Worm (Caenorhabditis elegans) whole organism, early embryonic: Measurements from ENCODE around the gene Y76B12C.4.

ENCODE experiments used
- B0310.2 ChIP-seq: sonication (generic microtip); optimal IDR thresholded peaks from 2 replicates; lab custom pipeline; 2016; ENCODE audit warnings: mild to moderate bottlenecking, missing genetic modification characterization, missing compliant biosample characterization
- F13C5.2 ChIP-seq: sonication (generic microtip); optimal IDR thresholded peaks from 2 replicates; lab custom pipeline; 2017; ENCODE audit warnings: mild to moderate bottlenecking, missing genetic modification characterization, inconsistent platforms, missing compliant biosample characterization
- aly-1 ChIP-seq: sonication (generic microtip); optimal IDR thresholded peaks from 2 replicates; lab custom pipeline; 2016; ENCODE audit warnings: missing genetic modification characterization, missing compliant biosample characterization
- ama-1 ChIP-seq: fragments of 150-350 bp; optimal IDR thresholded peaks from 2 replicates; lab custom pipeline; 2014
- ceh-13 ChIP-seq: fragments of 200-800 bp; sonication (Bioruptor generic); optimal IDR thresholded peaks from 2 replicates; lab custom pipeline; 2018; ENCODE audit warnings: mild to moderate bottlenecking, missing genetic modification characterization, missing compliant biosample characterization
- ceh-36 ChIP-seq: sonication (generic microtip); optimal IDR thresholded peaks from 2 replicates; lab custom pipeline; 2016; ENCODE audit warnings: missing genetic modification characterization, inconsistent platforms, missing compliant biosample characterization
- ets-7 ChIP-seq: sonication (generic microtip); optimal IDR thresholded peaks from 2 replicates; lab custom pipeline; 2016; ENCODE audit warnings: missing genotype, missing genetic modification characterization, missing compliant biosample characterization
- flt-1 ChIP-seq: fragments of 200-800 bp; sonication (Bioruptor generic); IDR thresholded peaks from 2 replicates; pipeline ENCODE4 v1.3.6; 2022; ENCODE audit warnings: missing genetic modification characterization, missing compliant biosample characterization
- hmbx-1 ChIP-seq: sonication (generic microtip); optimal IDR thresholded peaks from 2 replicates; lab custom pipeline; 2016; ENCODE audit warnings: mild to moderate bottlenecking, missing genetic modification characterization, missing compliant biosample characterization
- hmg-4 ChIP-seq: fragments of 200-800 bp; sonication (Bioruptor generic); optimal IDR thresholded peaks from 2 replicates; lab custom pipeline; 2018; ENCODE audit warnings: mild to moderate bottlenecking, missing genetic modification characterization, missing compliant biosample characterization
- hnd-1 ChIP-seq: sonication (generic microtip); optimal IDR thresholded peaks from 2 replicates; lab custom pipeline; 2016; ENCODE audit warnings: missing genetic modification characterization, missing compliant biosample characterization
- pes-1 ChIP-seq: fragments of 200-800 bp; sonication (Bioruptor generic); IDR thresholded peaks from 2 replicates; pipeline ENCODE4 v1.3.6; 2022; ENCODE audit warnings: missing genetic modification reagents, missing genetic modification characterization, missing compliant biosample characterization
- scrt-1 ChIP-seq: fragments of 200-800 bp; sonication (Bioruptor generic); IDR thresholded peaks from 2 replicates; pipeline ENCODE4 v1.3.6; 2022; ENCODE audit warnings: missing genetic modification characterization, missing compliant biosample characterization
- sea-1 ChIP-seq: fragments of 200-800 bp; sonication (Bioruptor generic); conservative IDR thresholded peaks from 2 replicates; pipeline ENCODE4 v1.3.6; 2022; ENCODE audit warnings: missing genetic modification characterization, missing compliant biosample characterization
- tbx-11 ChIP-seq: fragments of 200-800 bp; sonication (Bioruptor generic); IDR thresholded peaks from 2 replicates; pipeline ENCODE4 v1.3.6; 2022; ENCODE audit warnings: missing genetic modification characterization, missing compliant biosample characterization
- tbx-37 ChIP-seq: fragments of 200-800 bp; sonication (Bioruptor generic); conservative IDR thresholded peaks from 2 replicates; pipeline ENCODE4 v1.3.6; 2022; ENCODE audit warnings: missing genetic modification reagents, missing genetic modification characterization, missing compliant biosample characterization
- tra-4 ChIP-seq: sonication (generic microtip); optimal IDR thresholded peaks from 2 replicates; lab custom pipeline; 2017; ENCODE audit warnings: missing genetic modification characterization, missing compliant biosample characterization

The Y76B12C.4 gene

DNA sequence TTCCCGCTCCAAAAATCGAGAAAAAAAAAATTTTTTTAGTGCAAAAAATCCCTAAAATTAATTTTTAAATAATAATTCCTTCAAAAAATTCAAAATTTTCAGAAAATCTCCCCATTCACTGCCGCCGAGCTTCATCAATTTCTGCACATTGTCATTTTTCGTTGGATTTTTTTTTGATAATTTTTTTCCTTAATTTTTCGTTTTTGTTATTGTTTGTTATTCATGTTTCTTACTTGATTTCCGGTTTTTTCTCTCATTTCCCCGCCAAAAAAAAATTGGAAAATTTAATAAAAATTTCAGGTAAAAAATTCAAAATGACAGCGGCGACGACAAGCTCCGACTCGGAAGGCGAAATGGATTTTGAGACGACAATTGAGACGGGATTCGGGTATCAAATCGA is 15.8 kb downstream of the Y76B12C.4 start, which contains the start of gene F52C12.6:
F52C12.6 (plus strand) TSS at position 301 of the 400 bp plus-strand sequence.
- TF ChIP-seq tbx-11 (GFP tag; lab: Robert Waterston, UW) = no peak
- no peak for TF ChIP-seq scrt-1 (GFP tag; lab: Robert Waterston, UW)
- TF ChIP-seq aly-1 (tag; lab: Kevin White, UChicago) = no peak
- no peak for TF ChIP-seq B0310.2
- no peak for TF ChIP-seq pes-1 (GFP tag; lab: Robert Waterston, UW)
- no peak for TF ChIP-seq ceh-13 (GFP tag; lab: Kevin White, UChicago)

DNA sequence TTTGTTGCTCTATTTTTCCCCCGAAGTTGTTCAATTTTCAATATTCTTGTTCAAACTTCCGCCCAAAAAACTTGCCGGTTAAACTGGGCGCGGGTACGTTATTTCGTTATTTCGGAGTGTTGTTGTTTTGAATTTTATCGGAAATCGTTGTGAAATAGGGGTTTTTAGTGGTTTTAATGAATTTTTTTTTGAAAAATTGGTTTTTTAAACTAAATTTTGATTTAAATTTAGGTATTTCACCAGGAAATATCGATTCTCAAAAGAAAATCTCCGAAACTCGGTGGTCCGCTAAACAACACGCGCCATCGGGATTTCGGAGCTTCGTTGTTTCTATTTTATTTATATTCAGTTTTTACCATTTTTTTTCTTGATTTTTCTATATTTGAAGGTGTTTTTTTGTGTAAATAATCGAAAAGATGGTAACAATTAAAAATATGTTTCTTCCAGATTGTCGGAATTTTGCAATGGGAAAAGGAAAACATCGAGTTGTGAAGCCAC is 19.0 kb downstream of the Y76B12C.4 start, which contains the start of gene F52C12.2:
F52C12.2 (plus strand) TSS at position 448 of the 498 bp plus-strand sequence.
- peak; percentile 49 for TF ChIP-seq F13C5.2 (tag; lab: Kevin White, UChicago)
- TF ChIP-seq flt-1 (GFP tag; lab: Robert Waterston, UW) = no peak

- no peak for TF ChIP-seq B0310.2
- no peak for TF ChIP-seq ceh-13 (GFP tag; lab: Kevin White, UChicago)
- no peak for TF ChIP-seq hmg-4 (GFP tag; lab: Kevin White, UChicago)
- TF ChIP-seq F13C5.2 (tag; lab: Kevin White, UChicago) = no peak
- no peak for TF ChIP-seq tbx-11 (GFP tag; lab: Robert Waterston, UW)
- no peak for TF ChIP-seq sea-1
- TF ChIP-seq ama-1 (lab: Kevin White, UChicago) = no peak
- no peak for TF ChIP-seq hmbx-1
- no peak for TF ChIP-seq tbx-37 (GFP tag; lab: Robert Waterston, UW)
- no peak for TF ChIP-seq ets-7
- TF ChIP-seq ceh-36 (tag; lab: Kevin White, UChicago) = no peak
- TF ChIP-seq flt-1 (GFP tag; lab: Robert Waterston, UW) = no peak
- TF ChIP-seq hnd-1 (tag; lab: Kevin White, UChicago) = no peak
- TF ChIP-seq tra-4 (tag; lab: Kevin White, UChicago) = no peak
- no peak for TF ChIP-seq scrt-1 (GFP tag; lab: Robert Waterston, UW)
- TF ChIP-seq pes-1 (GFP tag; lab: Robert Waterston, UW) = no peak
Observed at ce11 chrIV:1952312-1952711, 19.9 kb downstream of the Y76B12C.4 start.

ce11 chrIV:1950617-1951016 is 21.6 kb downstream of the Y76B12C.4 start:
- 0 out of 2 replicates have a peak, but pooled peaks have one; percentile 29 for TF ChIP-seq sea-1

DNA sequence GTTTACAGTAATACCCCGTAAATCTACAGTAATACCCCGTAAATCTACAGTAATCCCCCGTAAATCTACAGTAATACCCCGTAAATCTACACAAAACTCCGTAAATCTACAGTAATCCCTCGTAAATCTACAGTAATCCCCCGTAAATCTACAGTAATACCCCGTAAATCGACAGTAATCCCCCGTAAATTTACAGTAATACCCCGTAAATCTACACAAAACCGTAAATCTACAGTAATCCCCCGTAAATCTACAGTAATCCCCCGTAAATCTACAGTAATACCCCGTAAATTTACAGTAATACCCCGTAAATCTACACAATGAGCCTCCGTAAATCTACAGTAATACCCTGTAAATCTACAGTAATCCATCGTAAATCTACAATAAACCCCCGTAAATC is 22.3 kb downstream of the Y76B12C.4 start:
- TF ChIP-seq ceh-36 (tag; lab: Kevin White, UChicago) = peak; percentile 91

- TF ChIP-seq tbx-37 (GFP tag; lab: Robert Waterston, UW) = no peak
- no peak for TF ChIP-seq sea-1
- no peak for TF ChIP-seq tra-4 (tag; lab: Kevin White, UChicago)
- no peak for TF ChIP-seq ets-7
- TF ChIP-seq ama-1 (lab: Kevin White, UChicago) = no peak
- TF ChIP-seq scrt-1 (GFP tag; lab: Robert Waterston, UW) = no peak
- TF ChIP-seq hnd-1 (tag; lab: Kevin White, UChicago) = no peak
- no peak for TF ChIP-seq ceh-13 (GFP tag; lab: Kevin White, UChicago)
- TF ChIP-seq ceh-36 (tag; lab: Kevin White, UChicago) = no peak
- no peak for TF ChIP-seq hmbx-1
- TF ChIP-seq hmg-4 (GFP tag; lab: Kevin White, UChicago) = no peak
- TF ChIP-seq tbx-11 (GFP tag; lab: Robert Waterston, UW) = no peak
- no peak for TF ChIP-seq pes-1 (GFP tag; lab: Robert Waterston, UW)
- no peak for TF ChIP-seq aly-1 (tag; lab: Kevin White, UChicago)
- no peak for TF ChIP-seq F13C5.2 (tag; lab: Kevin White, UChicago)
- no peak for TF ChIP-seq B0310.2
Observed at ce11 chrIV:1947891-1948290, 24.3 kb downstream of the Y76B12C.4 start, which contains the start of gene tsen-54. Gene tsen-54, plus strand, starts transcription at chrIV:1948191.

DNA sequence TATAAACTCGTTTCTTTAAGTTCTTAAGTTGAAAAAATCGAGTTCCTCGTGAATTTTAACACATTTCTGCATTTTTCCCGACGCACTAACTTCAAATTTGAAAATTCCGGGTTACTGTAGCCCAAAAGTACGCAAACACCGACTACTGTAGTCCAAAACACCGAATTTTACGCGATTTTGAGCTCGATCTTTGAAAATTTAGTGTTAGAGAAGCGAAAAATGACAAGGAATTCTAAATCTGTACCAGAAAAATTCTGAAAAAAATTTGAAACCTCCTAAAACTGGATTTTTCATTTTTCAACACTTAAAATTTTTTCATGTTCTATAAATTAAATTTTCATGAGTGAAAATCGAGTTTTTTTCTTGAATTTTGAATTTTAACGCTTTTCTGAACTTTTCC is 27.0 kb downstream of the Y76B12C.4 start:
- TF ChIP-seq hmg-4 (GFP tag; lab: Kevin White, UChicago) (no peak), F13C5.2 (tag; lab: Kevin White, UChicago) (no peak), B0310.2 (no peak), tra-4 (tag; lab: Kevin White, UChicago) (no peak), ets-7 (no peak), sea-1 (no peak), flt-1 (GFP tag; lab: Robert Waterston, UW) (no peak), pes-1 (GFP tag; lab: Robert Waterston, UW) (no peak)

DNA sequence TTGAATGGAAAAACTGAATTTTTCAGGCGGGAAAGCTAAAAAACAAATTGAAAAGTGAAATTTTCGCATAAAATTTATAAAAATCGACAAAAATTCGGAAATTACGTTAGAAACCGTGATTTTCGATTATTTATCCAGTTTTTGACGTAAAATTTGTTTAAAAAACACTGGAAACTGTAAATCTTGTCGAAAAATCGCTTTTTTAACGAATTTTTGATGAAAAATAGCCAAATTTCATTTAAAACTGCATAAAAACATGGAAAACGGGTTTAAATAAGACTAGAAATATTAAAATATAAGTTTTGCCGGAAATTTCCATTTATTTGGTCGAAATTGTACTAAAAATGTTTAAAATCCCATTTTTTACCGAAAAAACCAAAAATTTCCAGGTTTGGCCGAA is 48.0 kb downstream of the Y76B12C.4 start:
- TF ChIP-seq scrt-1 (GFP tag; lab: Robert Waterston, UW) = no peak
- TF ChIP-seq B0310.2 = no peak
- TF ChIP-seq hmbx-1 = no peak
- no peak for TF ChIP-seq ceh-36 (tag; lab: Kevin White, UChicago)
- no peak for TF ChIP-seq hnd-1 (tag; lab: Kevin White, UChicago)
- TF ChIP-seq ama-1 (lab: Kevin White, UChicago) = no peak
- TF ChIP-seq ceh-13 (GFP tag; lab: Kevin White, UChicago) = no peak
- TF ChIP-seq tbx-37 (GFP tag; lab: Robert Waterston, UW) = no peak
- TF ChIP-seq flt-1 (GFP tag; lab: Robert Waterston, UW) = no peak

- TF ChIP-seq tbx-11 (GFP tag; lab: Robert Waterston, UW) (no peak), tbx-37 (GFP tag; lab: Robert Waterston, UW) (no peak), ama-1 (lab: Kevin White, UChicago) (no peak), tra-4 (tag; lab: Kevin White, UChicago) (no peak), scrt-1 (GFP tag; lab: Robert Waterston, UW) (no peak), ceh-13 (GFP tag; lab: Kevin White, UChicago) (no peak), hnd-1 (tag; lab: Kevin White, UChicago) (no peak), B0310.2 (no peak), F13C5.2 (tag; lab: Kevin White, UChicago) (no peak), flt-1 (GFP tag; lab: Robert Waterston, UW) (no peak)
Observed at ce11 chrIV:1923722-1924121, 48.4 kb downstream of the Y76B12C.4 start, which contains the start of gene denn-4. Gene denn-4, plus strand, starts transcription at chrIV:1924001.
